Fruit fly (Drosophila melanogaster): ENCODE data around the gene mRpS6.

Gene mRpS6

DNA sequence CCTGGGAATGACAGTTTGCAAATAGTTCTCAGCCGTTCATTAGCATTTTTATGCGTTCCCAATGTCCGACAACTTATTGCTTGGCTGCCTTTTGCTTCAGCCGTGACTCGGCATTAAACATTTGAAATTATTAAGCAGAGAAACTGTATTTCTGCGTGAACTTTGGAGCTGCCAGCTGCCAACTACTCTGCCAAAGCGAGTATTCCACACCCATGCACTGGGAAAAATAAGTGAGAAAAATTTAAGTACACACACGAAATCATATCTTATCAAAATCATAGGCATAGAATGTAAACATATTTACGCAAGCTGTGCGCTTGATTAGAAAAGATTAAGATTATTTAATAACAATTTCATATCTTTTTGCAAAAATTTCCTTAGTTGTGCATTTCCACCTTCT lies 48.6 kb downstream of the mRpS6 start (continued):
- no peak for TF ChIP-seq inv (GFP tag; IDR thresholded peaks at IDR 0.05; ENCODE audit: partially characterized antibody)
- no peak for TF ChIP-seq CG31441 (GFP tag; IDR thresholded peaks at IDR 0.05)
- peak; percentile 75 for TF ChIP-seq seq (GFP tag; IDR thresholded peaks at IDR 0.05)
- no peak for TF ChIP-seq pan (optimal IDR thresholded peaks at IDR 0.05)
- TF ChIP-seq pan (GFP tag; optimal IDR thresholded peaks at IDR 0.05 in 1 of 2, IDR thresholded peaks at IDR 0.05 in 1 of 2) = peak in 1 of 2 experiments; percentile 84
- TF ChIP-seq Ravus (GFP tag; IDR thresholded peaks at IDR 0.05) = peak; percentile 20
- peak; percentile 61; the same call in 1 of the 2 replicates for TF ChIP-seq HLH3B (GFP tag; IDR thresholded peaks at IDR 0.05)
- no peak for TF ChIP-seq CG3281 (GFP tag; optimal IDR thresholded peaks at IDR 0.05)
- no peak for TF ChIP-seq CG14965 (GFP tag; optimal IDR thresholded peaks at IDR 0.05; ENCODE audit: borderline replicate concordance)
- TF ChIP-seq E2f1 (GFP tag; IDR thresholded peaks at IDR 0.05) = peak; percentile 54; the same call in 1 of the 2 replicates
- TF ChIP-seq Max (GFP tag; optimal IDR thresholded peaks at IDR 0.05) = no peak
- TF ChIP-seq Six4 (GFP tag; optimal IDR thresholded peaks at IDR 0.05) = no peak
- TF ChIP-seq ab (GFP tag; optimal IDR thresholded peaks at IDR 0.05) = no peak
- TF ChIP-seq hkb (optimal IDR thresholded peaks at IDR 0.05) = no peak
- peak; percentile 48 for TF ChIP-seq hkb (GFP tag; IDR thresholded peaks at IDR 0.05)
- TF ChIP-seq CG18599 (GFP tag; optimal IDR thresholded peaks at IDR 0.05) = no peak
- peak; percentile 35 for TF ChIP-seq dmrt99B (tag; optimal IDR thresholded peaks at IDR 0.05)
- peak; percentile 72; the same call in 2 of the 3 replicates for TF ChIP-seq CG14050 (GFP tag; IDR thresholded peaks at IDR 0.05)
- TF ChIP-seq CG6791 (GFP tag; IDR thresholded peaks at IDR 0.05; ENCODE audit: partially characterized antibody) = no peak
- no peak for TF ChIP-seq cad (GFP tag; optimal IDR thresholded peaks at IDR 0.05)
- no peak for TF ChIP-seq Dek (tag; optimal IDR thresholded peaks at IDR 0.05)
- no peak for TF ChIP-seq HHEX (GFP tag; optimal IDR thresholded peaks at IDR 0.05)
- no peak for TF ChIP-seq chn (GFP tag; optimal IDR thresholded peaks at IDR 0.05)
- TF ChIP-seq CG4854 (GFP tag; optimal IDR thresholded peaks at IDR 0.05) = no peak
- peak; percentile 18 for TF ChIP-seq CG13123 (GFP tag; optimal IDR thresholded peaks at IDR 0.05)
- no peak for TF ChIP-seq pb (GFP tag; optimal IDR thresholded peaks at IDR 0.05)
- TF ChIP-seq emc (GFP tag; optimal IDR thresholded peaks at IDR 0.05) = peak; percentile 17
- no peak for TF ChIP-seq gt (GFP tag; IDR thresholded peaks at IDR 0.05)
- peak; percentile 26 for TF ChIP-seq CG9817 (tag; optimal IDR thresholded peaks at IDR 0.05)
- TF ChIP-seq Nf-YB (GFP tag; optimal IDR thresholded peaks at IDR 0.05) = no peak
- no peak for TF ChIP-seq eyg (GFP tag; optimal IDR thresholded peaks at IDR 0.05)
- peak; percentile 2 for TF ChIP-seq Hmr (GFP tag; optimal IDR thresholded peaks at IDR 0.05)
- no peak for TF ChIP-seq CG10431 (GFP tag; optimal IDR thresholded peaks at IDR 0.05)
- no peak for TF ChIP-seq CG6765 (GFP tag; optimal IDR thresholded peaks at IDR 0.05)
- TF ChIP-seq ac (GFP tag; optimal IDR thresholded peaks at IDR 0.05) = no peak
- peak; percentile 9 for TF ChIP-seq CG8924 (tag; optimal IDR thresholded peaks at IDR 0.05)
- TF ChIP-seq Xbp1 (GFP tag; optimal IDR thresholded peaks at IDR 0.05) = peak; percentile 64
- peak; percentile 47 for TF ChIP-seq zf30C (GFP tag; optimal IDR thresholded peaks at IDR 0.05)
- no peak for TF ChIP-seq CG10147 (GFP tag; optimal IDR thresholded peaks at IDR 0.05)
- no peak for TF ChIP-seq Lhr (GFP tag; optimal IDR thresholded peaks at IDR 0.05)
- 0 out of 3 replicates have a peak, but pooled peaks have one; percentile 9 for TF ChIP-seq CG34224 (GFP tag; IDR thresholded peaks at IDR 0.05; ENCODE audit: partially characterized antibody)
- TF ChIP-seq CG4424 (GFP tag; optimal IDR thresholded peaks at IDR 0.05) = peak; percentile 34
- no peak for TF ChIP-seq CG8359 (GFP tag; optimal IDR thresholded peaks at IDR 0.05; ENCODE audit: borderline replicate concordance)
- TF ChIP-seq pum (GFP tag; optimal IDR thresholded peaks at IDR 0.05) = no peak
- no peak for TF ChIP-seq H15 (GFP tag; IDR thresholded peaks at IDR 0.05)
- no peak for TF ChIP-seq CG18262 (tag; optimal IDR thresholded peaks at IDR 0.05)
- TF ChIP-seq CG2129 (GFP tag; IDR thresholded peaks at IDR 0.05; ENCODE audit: partially characterized antibody) = no peak
- 0 out of 2 replicates have a peak, but pooled peaks have one; percentile 22 for TF ChIP-seq Lim3 (GFP tag; IDR thresholded peaks at IDR 0.05)
- TF ChIP-seq sob (GFP tag; IDR thresholded peaks at IDR 0.05) = peak; percentile 65; the same call in 1 of the 2 replicates
- TF ChIP-seq CG4730 (GFP tag; IDR thresholded peaks at IDR 0.05) = no peak
- peak; percentile 37 for TF ChIP-seq ems (GFP tag; optimal IDR thresholded peaks at IDR 0.05)
